Fruit fly (Drosophila melanogaster): Measurements from ENCODE around the gene rdx.

The rdx gene

DNA sequence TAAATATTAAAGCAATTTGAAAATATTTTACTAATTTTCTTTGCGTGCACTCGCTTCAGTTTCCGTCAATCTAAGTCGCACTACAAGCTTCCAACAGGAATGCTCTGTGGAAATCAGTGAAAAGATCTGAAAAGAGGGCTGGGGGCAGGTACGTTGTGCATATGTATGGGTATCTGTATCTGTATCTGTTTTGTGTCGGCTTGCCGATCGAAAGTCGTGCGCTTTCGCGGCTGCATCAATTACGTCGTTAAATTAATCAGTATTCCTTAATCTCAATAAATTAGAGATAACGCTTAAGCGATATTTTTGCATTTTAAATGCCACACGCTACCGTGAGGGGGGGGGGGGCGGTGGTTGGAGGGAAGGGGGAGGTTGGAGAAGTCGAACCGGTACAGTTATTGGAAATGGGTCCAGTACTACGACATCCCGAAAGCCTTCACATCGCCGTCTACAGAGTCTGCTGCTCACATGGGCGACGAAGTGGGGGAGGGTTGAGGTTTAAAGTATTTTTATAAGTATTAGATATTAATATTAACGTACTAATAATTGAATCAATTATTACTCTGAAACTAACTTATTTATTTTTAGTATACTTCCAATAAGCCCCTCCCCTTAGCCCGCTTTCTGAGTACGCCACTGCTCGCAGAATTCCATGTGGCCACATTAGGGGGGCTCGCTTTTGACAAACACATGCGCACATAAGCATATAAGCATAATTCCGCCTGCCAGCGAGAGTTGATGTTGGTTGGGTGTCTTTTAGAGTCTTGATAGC, 21.4 kb upstream of the rdx start (continued):
- TF ChIP-seq corto (GFP tag; optimal IDR thresholded peaks at IDR 0.05) (peak; percentile 59), Dref (GFP tag; IDR thresholded peaks at IDR 0.05) (no peak; the same call in 1 of the 2 replicates), wek (GFP tag; optimal IDR thresholded peaks at IDR 0.05) (peak; percentile 83), CG31224 (GFP tag; IDR thresholded peaks at IDR 0.05) (peak; percentile 97), HmgZ (tag; optimal IDR thresholded peaks at IDR 0.05) (peak; percentile 99), CG31365 (tag; optimal IDR thresholded peaks at IDR 0.05) (peak; percentile 90), br (optimal IDR thresholded peaks at IDR 0.05) (no peak), her (GFP tag; optimal IDR thresholded peaks at IDR 0.05) (peak; percentile 64), CG10543 (GFP tag; optimal IDR thresholded peaks at IDR 0.05) (peak; percentile 86), jigr1 (GFP tag; IDR thresholded peaks at IDR 0.05) (peak; percentile 95), Vsx1 (GFP tag; optimal IDR thresholded peaks at IDR 0.05) (peak; percentile 92), maf-S (GFP tag; optimal IDR thresholded peaks at IDR 0.05) (peak; percentile 58), CG14050 (GFP tag; IDR thresholded peaks at IDR 0.05) (peak; percentile 97), CG12071 (GFP tag; optimal IDR thresholded peaks at IDR 0.05) (peak; percentile 96), CG17912 (GFP tag; optimal IDR thresholded peaks at IDR 0.05) (peak; percentile 69), CG2199 (GFP tag; IDR thresholded peaks at IDR 0.05) (peak; percentile 97), ham (GFP tag; IDR thresholded peaks at IDR 0.05) (peak; percentile 94), CG42726 (GFP tag; IDR thresholded peaks at IDR 0.05; ENCODE audit: partially characterized antibody) (no peak), Hr78 (GFP tag; optimal IDR thresholded peaks at IDR 0.05) (peak in 1 of 2 experiments; percentile 63), CG8388 (GFP tag; optimal IDR thresholded peaks at IDR 0.05) (peak; percentile 92), Spps (tag; optimal IDR thresholded peaks at IDR 0.05) (peak; percentile 55), CG9932 (GFP tag; IDR thresholded peaks at IDR 0.05) (peak; percentile 100), Eip74EF (GFP tag; optimal IDR thresholded peaks at IDR 0.05) (peak in 1 of 2 experiments; percentile 96), zen2 (GFP tag; IDR thresholded peaks at IDR 0.05; ENCODE audit: partially characterized antibody) (no peak), chn (GFP tag; optimal IDR thresholded peaks at IDR 0.05) (peak; percentile 75), CG3065 (GFP tag; optimal IDR thresholded peaks at IDR 0.05) (peak; percentile 88), CG13624 (GFP tag; optimal IDR thresholded peaks at IDR 0.05) (peak; percentile 73), CG32767 (GFP tag; IDR thresholded peaks at IDR 0.05) (peak; percentile 95), CG4617 (GFP tag; optimal IDR thresholded peaks at IDR 0.05; ENCODE audit: borderline replicate concordance) (peak; percentile 88), CG8478 (optimal IDR thresholded peaks at IDR 0.05) (no peak), Med (GFP tag) (peak; percentile 97), ash1 (GFP tag; optimal IDR thresholded peaks at IDR 0.05) (peak; percentile 89), CG3407 (GFP tag; optimal IDR thresholded peaks at IDR 0.05) (peak; percentile 93), BtbVII (GFP tag; optimal IDR thresholded peaks at IDR 0.05) (peak; percentile 97), shn (GFP tag; optimal IDR thresholded peaks at IDR 0.05) (peak; percentile 58), ftz-f1 (GFP tag; optimal IDR thresholded peaks at IDR 0.05) (peak; percentile 74), hb (GFP tag; IDR thresholded peaks at IDR 0.05; ENCODE audit: partially characterized antibody) (no peak), repo (GFP tag; optimal IDR thresholded peaks at IDR 0.05) (peak; percentile 59), HLHmδ (GFP tag; optimal IDR thresholded peaks at IDR 0.05) (no peak), Opbp (GFP tag; IDR thresholded peaks at IDR 0.05; ENCODE audit: partially characterized antibody) (no peak), CG30431 (GFP tag; optimal IDR thresholded peaks at IDR 0.05) (peak; percentile 90), CG3163 (GFP tag; optimal IDR thresholded peaks at IDR 0.05) (peak; percentile 36), CG17612 (GFP tag; IDR thresholded peaks at IDR 0.05) (peak; percentile 98), CG4360 (GFP tag; IDR thresholded peaks at IDR 0.05) (peak; percentile 74), vnd (GFP tag; IDR thresholded peaks at IDR 0.05; ENCODE audit: partially characterized antibody) (no peak), danr (GFP tag; IDR thresholded peaks at IDR 0.05) (peak; percentile 96), stc (GFP tag; IDR thresholded peaks at IDR 0.05) (peak; percentile 97), z (GFP tag; IDR thresholded peaks at IDR 0.05) (0 out of 3 replicates have a peak, but pooled peaks have one; percentile 54), slp2 (GFP tag; optimal IDR thresholded peaks at IDR 0.05) (peak; percentile 58)

Measured in whole organism, embryonic.